Worm (Caenorhabditis elegans) whole organism, mixed stage, embryonic: ENCODE results near the gene H38K22.7.

Experiments used
- nhr-76 ChIP-seq: sonication (generic microtip); optimal IDR thresholded peaks from 2 replicates; lab custom pipeline; 2017; ENCODE audit warnings: missing biosample characterization, missing genetic modification characterization
- sptf-1 ChIP-seq: sonication (generic microtip); optimal IDR thresholded peaks from 2 replicates; lab custom pipeline; 2017; ENCODE audit warnings: mild to moderate bottlenecking, missing genetic modification characterization, moderate library complexity, missing compliant biosample characterization
- ztf-11 ChIP-seq: fragments of 150-350 bp; optimal IDR thresholded peaks from 2 replicates; lab custom pipeline; 2014; ENCODE audit warnings: missing biosample characterization, missing genetic modification characterization

ce11 chrIII:4276277-4276676 lies 45.2 kb upstream of the H38K22.7 start:
- no peak for TF ChIP-seq nhr-76 (tag; lab: Kevin White, UChicago)
- no peak for TF ChIP-seq sptf-1 (tag; lab: Kevin White, UChicago)
- no peak for TF ChIP-seq ztf-11 (tag; lab: Kevin White, UChicago)
